Fruit fly (Drosophila melanogaster) whole organism, pupa: ENCODE results near the gene CG6791.

ENCODE experiments used
- CG10348 ChIP-seq: fragments of 200-800 bp; sonication (Bioruptor generic); IDR thresholded peaks from 2 replicates; pipeline ENCODE4 v1.3.6; 2022; ENCODE audit warnings: missing biosample characterization, missing genetic modification characterization
- CG12605 ChIP-seq: fragments of 200-800 bp; sonication (Bioruptor generic); IDR thresholded peaks from 2 replicates; pipeline ENCODE4 v1.3.6; 2022; ENCODE audit warnings: missing biosample characterization, missing genetic modification characterization
- CG13204 ChIP-seq: fragments of 200-800 bp; sonication (Bioruptor generic); optimal IDR thresholded peaks from 2 replicates; lab custom pipeline; 2018; ENCODE audit warnings: missing biosample characterization, mild to moderate bottlenecking, missing genetic modification characterization, moderate library complexity
- CG14655 ChIP-seq: fragments of 200-800 bp; sonication (Bioruptor generic); optimal IDR thresholded peaks from 3 replicates; lab custom pipeline; 2017; ENCODE audit warnings: mild to moderate bottlenecking, missing biosample characterization, missing genetic modification reagents, missing genetic modification characterization
- CG17806 ChIP-seq: fragments of 200-800 bp; sonication (Bioruptor generic); optimal IDR thresholded peaks from 2 replicates; lab custom pipeline; 2018; ENCODE audit warnings: missing biosample characterization, mild to moderate bottlenecking, missing genetic modification characterization, moderate library complexity
- CG32121 ChIP-seq: fragments of 200-800 bp; sonication (Bioruptor generic); IDR thresholded peaks from 2 replicates; pipeline ENCODE4 v1.3.6; 2022; ENCODE audit warnings: missing biosample characterization, missing genetic modification characterization
- CG4496 ChIP-seq: fragments of 200-800 bp; sonication (Bioruptor generic); IDR thresholded peaks from 3 replicates; pipeline ENCODE4 v1.3.6; 2022; ENCODE audit warnings: missing biosample characterization, missing genetic modification characterization
- CG8159 ChIP-seq: fragments of 200-800 bp; sonication (Bioruptor generic); optimal IDR thresholded peaks from 3 replicates; lab custom pipeline; 2018; ENCODE audit warnings: missing biosample characterization, mild to moderate bottlenecking, missing genetic modification characterization, moderate library complexity
- CG8301 ChIP-seq: fragments of 200-800 bp; sonication (Bioruptor generic); optimal IDR thresholded peaks from 2 replicates; lab custom pipeline; 2018; ENCODE audit warnings: missing biosample characterization, mild to moderate bottlenecking, missing genetic modification characterization
- EcR ChIP-seq: fragments of 200-800 bp; sonication (Bioruptor generic); optimal IDR thresholded peaks from 3 replicates; lab custom pipeline; 2019; ENCODE audit warnings: missing biosample characterization, missing genetic modification characterization, mild to moderate bottlenecking, moderate library complexity, missing genetic modification reagents
- Pif1A ChIP-seq: fragments of 200-800 bp; sonication (Bioruptor generic); optimal IDR thresholded peaks from 3 replicates; lab custom pipeline; 2016; ENCODE audit warnings: missing biosample characterization, missing genetic modification characterization
- Snoo ChIP-seq: fragments of 200-800 bp; sonication (Bioruptor generic); optimal IDR thresholded peaks from 3 replicates; lab custom pipeline; 2017; ENCODE audit warnings: missing biosample characterization, mild to moderate bottlenecking, missing genetic modification characterization, inconsistent platforms
- gl ChIP-seq: fragments of 200-800 bp; sonication (Bioruptor generic); optimal IDR thresholded peaks from 2 replicates; lab custom pipeline; 2018; ENCODE audit warnings: missing biosample characterization, mild to moderate bottlenecking, missing genetic modification characterization

DNA sequence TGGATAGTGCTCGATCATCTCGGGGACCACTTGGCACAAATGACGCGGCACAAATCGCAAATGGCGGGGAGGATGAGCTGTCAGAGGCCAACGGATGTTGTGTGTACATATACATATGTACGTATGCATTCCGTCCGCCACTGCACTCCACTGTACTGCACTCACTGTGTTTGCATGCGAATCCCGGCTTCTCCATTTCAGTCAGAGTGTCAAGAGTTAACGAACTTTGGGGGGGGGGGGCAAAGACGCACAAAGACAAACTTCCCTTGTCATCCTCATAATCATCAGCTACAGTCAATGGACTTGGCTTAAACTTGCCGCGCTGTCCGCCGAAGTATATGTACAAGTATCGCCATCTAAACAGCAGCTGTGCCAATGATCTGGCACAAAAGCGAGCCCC, 24.2 kb upstream of the CG6791 start:
- TF ChIP-seq CG17806 (tag; lab: Kevin White, UChicago) (no peak), EcR (GFP tag; lab: Kevin White, UChicago) (peak; percentile 89), Pif1A (GFP tag; lab: Kevin White, UChicago) (no peak), CG4496 (GFP tag; lab: Robert Waterston, UW) (0 out of 3 replicates have a peak, but pooled peaks have one; percentile 12), CG12605 (GFP tag; lab: Robert Waterston, UW) (no peak), CG32121 (GFP tag; lab: Robert Waterston, UW) (no peak), CG14655 (no peak), gl (no peak), CG8159 (tag; lab: Kevin White, UChicago) (no peak), CG13204 (peak; percentile 24), CG10348 (GFP tag; lab: Robert Waterston, UW) (no peak), CG8301 (no peak), Snoo (tag; lab: Kevin White, UChicago) (no peak)
